Worm (Caenorhabditis elegans) whole organism, L4 larva: ENCODE measurements around the gene ZK470.2.

ENCODE experiments used
- F26F4.8 ChIP-seq: fragments of 200-800 bp; sonication (Bioruptor generic); conservative IDR thresholded peaks from 2 replicates; pipeline ENCODE4 v1.3.6; 2022; ENCODE audit warnings: missing genetic modification characterization, missing compliant biosample characterization
- F44E2.7 ChIP-seq: fragments of 200-800 bp; sonication (Bioruptor generic); IDR thresholded peaks from 2 replicates; pipeline ENCODE4 v2.1.2; 2022; ENCODE audit warnings: missing genetic modification characterization, missing compliant biosample characterization
- T26A8.4 ChIP-seq: fragments of 200-800 bp; sonication (Bioruptor generic); IDR thresholded peaks from 2 replicates; pipeline ENCODE4 v1.3.6; 2022; ENCODE audit warnings: missing genetic modification characterization, missing compliant biosample characterization
- Y105C5A.15 ChIP-seq: fragments of 200-800 bp; sonication (Bioruptor generic); IDR thresholded peaks from 2 replicates; pipeline ENCODE4 v1.3.6; 2022; ENCODE audit warnings: missing genetic modification characterization, missing compliant biosample characterization
- Y48G9A.11 ChIP-seq: fragments of 200-800 bp; sonication (Bioruptor generic); IDR thresholded peaks from 2 replicates; pipeline ENCODE4 v1.3.6; 2022; ENCODE audit warnings: missing genetic modification reagents, missing genetic modification characterization, missing compliant biosample characterization
- Y5F2A.4 ChIP-seq: fragments of 200-800 bp; sonication (Bioruptor generic); optimal IDR thresholded peaks from 2 replicates; lab custom pipeline; 2018; ENCODE audit warnings: mild to moderate bottlenecking, missing genetic modification characterization, missing compliant biosample characterization
- ZK337.2 ChIP-seq: fragments of 200-800 bp; sonication (Bioruptor generic); IDR thresholded peaks from 2 replicates; pipeline ENCODE4 v1.3.6; 2022; ENCODE audit warnings: missing genetic modification reagents, missing genetic modification characterization, missing compliant biosample characterization
- aha-1 ChIP-seq: fragments of 150-350 bp; peaks from one replicate; lab custom pipeline; 2014; ENCODE audit warnings: missing biosample characterization, missing genetic modification characterization
- aly-2 ChIP-seq: sonication (generic microtip); optimal IDR thresholded peaks from 2 replicates; lab custom pipeline; 2018; ENCODE audit warnings: missing biosample characterization, missing genetic modification characterization
- attf-4 ChIP-seq: sonication (generic microtip); optimal IDR thresholded peaks from 3 replicates; lab custom pipeline; 2017; ENCODE audit warnings: missing biosample characterization, missing genetic modification characterization
- ceh-32 ChIP-seq: sonication (generic microtip); optimal IDR thresholded peaks from 2 replicates; lab custom pipeline; 2016; ENCODE audit warnings: mild to moderate bottlenecking, missing genetic modification characterization, missing compliant biosample characterization; ENCODE audit not compliant: poor library complexity
- ceh-44 ChIP-seq: fragments of 200-800 bp; sonication (Bioruptor generic); IDR thresholded peaks from 2 replicates; pipeline ENCODE4 v1.3.6; 2022; ENCODE audit warnings: missing genetic modification reagents, missing genetic modification characterization, missing compliant biosample characterization
- ceh-62 ChIP-seq: sonication (generic microtip); optimal IDR thresholded peaks from 2 replicates; lab custom pipeline; 2017; ENCODE audit warnings: missing biosample characterization, missing genetic modification characterization
- ceh-82 ChIP-seq: sonication (generic microtip); optimal IDR thresholded peaks from 2 replicates; lab custom pipeline; 2017; ENCODE audit warnings: missing biosample characterization, missing genetic modification characterization
- ctbp-1 ChIP-seq: fragments of 200-800 bp; sonication (Bioruptor generic); IDR thresholded peaks from 2 replicates; pipeline ENCODE4 v1.3.6; 2022; ENCODE audit warnings: missing genetic modification reagents, missing genetic modification characterization, missing compliant biosample characterization
- dpl-1 ChIP-seq: fragments of 150-350 bp; optimal IDR thresholded peaks from 2 replicates; lab custom pipeline; 2014; ENCODE audit warnings: missing biosample characterization, missing genetic modification reagents, missing genetic modification characterization
- duxl-1 ChIP-seq: sonication (generic microtip); optimal IDR thresholded peaks from 2 replicates; lab custom pipeline; 2016; ENCODE audit warnings: mild to moderate bottlenecking, missing genetic modification characterization, moderate library complexity, missing compliant biosample characterization; ENCODE audit not compliant: poor library complexity
- egl-27 ChIP-seq: sonication (generic microtip); optimal IDR thresholded peaks from 3 replicates; lab custom pipeline; 2017; ENCODE audit warnings: missing biosample characterization, missing genetic modification reagents, missing genetic modification characterization
- egl-43 ChIP-seq: fragments of 200-800 bp; sonication (Bioruptor generic); IDR thresholded peaks from 2 replicates; pipeline ENCODE4 v1.3.6; 2022; ENCODE audit warnings: missing genetic modification reagents, missing genetic modification characterization, missing compliant biosample characterization
- fkh-10 ChIP-seq: fragments of 150-350 bp; optimal IDR thresholded peaks from 2 replicates; lab custom pipeline; 2014; ENCODE audit warnings: missing biosample characterization, missing genetic modification reagents, missing genetic modification characterization
- hif-1 ChIP-seq, 2 experiments: sonication (generic microtip); optimal IDR thresholded peaks; 2 replicates each; lab custom pipeline; 2016 to 2017; ENCODE audit warnings: missing compliant biosample characterization in 2 of 2, missing genetic modification characterization in 2 of 2, missing genetic modification reagents in 2 of 2, missing genotype in 2 of 2, mild to moderate bottlenecking in 1 of 2
- hlh-11 ChIP-seq: fragments of 200-800 bp; sonication (Bioruptor generic); optimal IDR thresholded peaks from 2 replicates; lab custom pipeline; 2018; ENCODE audit warnings: mild to moderate bottlenecking, missing genetic modification characterization, missing compliant biosample characterization
- hlh-30 ChIP-seq: sonication (generic microtip); optimal IDR thresholded peaks from 2 replicates; lab custom pipeline; 2017; ENCODE audit warnings: antibody characterized with exemption, mild to moderate bottlenecking, missing genetic modification characterization, missing compliant biosample characterization; ENCODE audit not compliant: insufficient read depth
- lin-29 ChIP-seq: fragments of 200-800 bp; sonication (Bioruptor generic); IDR thresholded peaks from 2 replicates; pipeline ENCODE4 v1.3.6; 2022; ENCODE audit warnings: missing genetic modification reagents, missing genetic modification characterization, missing compliant biosample characterization
- lin-38 ChIP-seq: fragments of 200-800 bp; sonication (Bioruptor generic); IDR thresholded peaks from 2 replicates; pipeline ENCODE4 v1.3.6; 2022; ENCODE audit warnings: missing genetic modification reagents, missing genetic modification characterization, missing compliant biosample characterization
- lsy-2 ChIP-seq, 2 experiments: fragments of 150-350 bp in 1 of 2; sonication (generic microtip) in 1 of 2; optimal IDR thresholded peaks; 2 replicates each; lab custom pipeline; 2014 to 2017; ENCODE audit warnings: missing biosample characterization in 2 of 2, missing genetic modification characterization in 2 of 2
- mdl-1 ChIP-seq, 2 experiments: fragments of 150-350 bp in 1 of 2; sonication (generic microtip) in 1 of 2; optimal IDR thresholded peaks; 2 replicates each; lab custom pipeline; 2014 to 2017; ENCODE audit warnings: missing biosample characterization in 2 of 2, missing genetic modification characterization in 2 of 2
- mxl-3 ChIP-seq: fragments of 200-800 bp; sonication (Bioruptor generic); optimal IDR thresholded peaks from 2 replicates; lab custom pipeline; 2018; ENCODE audit warnings: mild to moderate bottlenecking, missing genetic modification characterization, missing compliant biosample characterization
- nhr-41 ChIP-seq: fragments of 200-800 bp; sonication (Bioruptor generic); IDR thresholded peaks from 2 replicates; pipeline ENCODE4 v1.3.6; 2022; ENCODE audit warnings: missing genetic modification reagents, missing genetic modification characterization, missing compliant biosample characterization
- nhr-48 ChIP-seq: sonication (generic microtip); optimal IDR thresholded peaks from 2 replicates; lab custom pipeline; 2016; ENCODE audit warnings: mild to moderate bottlenecking, missing genetic modification characterization, missing compliant biosample characterization
- sdz-12 ChIP-seq: fragments of 200-800 bp; sonication (Bioruptor generic); optimal IDR thresholded peaks from 2 replicates; lab custom pipeline; 2018; ENCODE audit warnings: mild to moderate bottlenecking, missing genetic modification characterization, missing compliant biosample characterization
- snpc-1.2 ChIP-seq: fragments of 200-800 bp; sonication (Bioruptor generic); IDR thresholded peaks from 2 replicates; pipeline ENCODE4 v1.3.6; 2022; ENCODE audit warnings: missing genetic modification reagents, missing genetic modification characterization, missing compliant biosample characterization
- snpc-4 ChIP-seq: fragments of 150-350 bp; optimal IDR thresholded peaks from 2 replicates; lab custom pipeline; 2014; ENCODE audit warnings: missing biosample characterization, missing genetic modification characterization
- tag-97 ChIP-seq: fragments of 200-800 bp; sonication (Bioruptor generic); IDR thresholded peaks from 2 replicates; pipeline ENCODE4 v1.3.6; 2022; ENCODE audit warnings: missing genetic modification characterization, missing compliant biosample characterization
- unc-62 ChIP-seq, 3 experiments: fragments of 150-350 bp in 1 of 3; sonication (generic microtip); optimal IDR thresholded peaks in 2 of 3; peaks in 1 of 3; 1 replicate in 1 of 3; 2 replicates in 2 of 3; lab custom pipeline; 2014 to 2017; ENCODE audit warnings: missing biosample characterization in 3 of 3, missing genetic modification characterization in 3 of 3, missing genetic modification reagents in 3 of 3, missing genotype in 1 of 3
- zag-1 ChIP-seq: fragments of 150-350 bp; optimal IDR thresholded peaks from 2 replicates; lab custom pipeline; 2014; ENCODE audit warnings: missing biosample characterization, missing genetic modification characterization
- zfp-2 ChIP-seq: sonication (generic microtip); optimal IDR thresholded peaks from 2 replicates; lab custom pipeline; 2016; ENCODE audit warnings: mild to moderate bottlenecking, missing genetic modification characterization, missing compliant biosample characterization
- zfp-3 ChIP-seq: fragments of 200-800 bp; sonication (Bioruptor generic); conservative IDR thresholded peaks from 2 replicates; pipeline ENCODE4 v1.3.6; 2022; ENCODE audit warnings: missing genetic modification reagents, missing genetic modification characterization, missing compliant biosample characterization
- ztf-7 ChIP-seq: fragments of 150-350 bp; optimal IDR thresholded peaks from 2 replicates; lab custom pipeline; 2014; ENCODE audit warnings: missing biosample characterization, missing genetic modification characterization

Gene ZK470.2

DNA sequence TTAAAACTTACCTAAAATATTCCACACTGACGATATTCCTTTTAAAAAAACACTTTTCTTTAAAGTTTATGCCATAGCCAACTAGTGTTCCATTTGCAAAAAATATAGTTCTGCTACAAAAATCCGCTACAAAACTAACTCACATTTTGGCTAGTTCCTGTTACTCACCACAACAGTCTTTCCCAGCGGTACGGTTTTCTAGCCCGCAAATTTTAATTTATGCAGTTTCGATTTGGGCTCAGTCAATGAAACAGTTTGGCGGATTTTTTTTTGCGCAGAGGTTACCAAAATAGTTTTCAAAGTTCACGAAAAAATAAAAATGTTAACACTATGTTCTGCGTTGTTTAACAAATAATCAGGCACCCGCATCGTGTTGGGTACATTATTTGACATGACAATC is 33.7 kb upstream of the ZK470.2 start:
- no peak for TF ChIP-seq unc-62 (GFP tag; optimal IDR thresholded peaks at IDR 0.05 in 1 of 2; lab: Kevin White, UChicago)
- no peak for TF ChIP-seq unc-62 (tag; optimal IDR thresholded peaks at IDR 0.05; lab: Kevin White, UChicago)
- 0 out of 2 replicates have a peak, but pooled peaks have one; percentile 16 for TF ChIP-seq snpc-1.2
- TF ChIP-seq hif-1 (tag; optimal IDR thresholded peaks at IDR 0.05; lab: Kevin White, UChicago): peak in 1 of 2 experiments; percentile 22
- peak; percentile 21 for TF ChIP-seq T26A8.4 (GFP tag; lab: Robert Waterston, UW)
- peak; percentile 94 for TF ChIP-seq aha-1 (tag; lab: Kevin White, UChicago)
- no peak for TF ChIP-seq ctbp-1 (GFP tag; lab: Robert Waterston, UW)
- no peak for TF ChIP-seq ceh-82
- no peak for TF ChIP-seq snpc-4
- no peak for TF ChIP-seq ceh-44 (GFP tag; lab: Robert Waterston, UW)
- TF ChIP-seq zfp-2 (tag; lab: Kevin White, UChicago): no peak
- TF ChIP-seq hlh-30 (tag; lab: Kevin White, UChicago): no peak

DNA sequence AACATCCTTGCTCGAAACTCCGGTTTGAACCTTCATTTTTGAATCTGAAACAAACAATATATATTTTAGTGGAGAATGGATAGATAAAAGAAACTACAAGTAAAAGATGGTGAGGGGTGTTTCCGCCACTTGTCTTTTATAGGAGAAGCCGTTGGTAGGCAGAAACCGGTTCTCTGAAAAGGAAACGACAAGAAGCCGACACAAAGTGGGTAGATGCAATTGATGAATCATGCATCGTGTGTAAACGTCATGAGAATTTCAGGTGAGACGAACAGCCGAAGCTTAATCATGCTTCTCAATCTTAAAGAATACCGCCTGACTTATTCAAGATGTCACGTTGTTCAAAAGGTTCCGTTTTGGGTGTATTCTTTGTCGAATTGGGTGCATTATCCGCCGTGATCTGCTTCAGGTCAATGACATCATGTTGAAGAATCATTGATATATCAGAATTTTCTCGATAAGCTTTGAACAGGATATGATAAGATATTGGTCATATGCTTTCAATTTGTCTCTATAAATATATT is 32.8 kb upstream of the ZK470.2 start, which contains the start of gene R02E4.3:
Gene R02E4.3, minus strand, starts transcription at position 51 of the 524 bp plus-strand sequence.
- TF ChIP-seq nhr-48 (tag; lab: Kevin White, UChicago) (peak; percentile 98), lsy-2 (tag; optimal IDR thresholded peaks at IDR 0.05; lab: Kevin White, UChicago) (no peak), sdz-12 (GFP tag; lab: Kevin White, UChicago) (no peak), hlh-30 (tag; lab: Kevin White, UChicago) (peak; percentile 90), lin-29 (GFP tag; lab: Robert Waterston, UW) (no peak), attf-4 (tag; lab: Kevin White, UChicago) (no peak), ceh-32 (tag; lab: Kevin White, UChicago) (no peak), egl-43 (GFP tag; lab: Robert Waterston, UW) (no peak), F26F4.8 (no peak), lin-38 (GFP tag; lab: Robert Waterston, UW) (no peak), ZK337.2 (no peak), Y5F2A.4 (GFP tag; lab: Kevin White, UChicago) (no peak), dpl-1 (GFP tag; lab: Kevin White, UChicago) (peak; percentile 2), F44E2.7 (no peak), zfp-3 (GFP tag; lab: Robert Waterston, UW) (no peak), aha-1 (tag; lab: Kevin White, UChicago) (peak; percentile 70), hif-1 (tag; optimal IDR thresholded peaks at IDR 0.05; lab: Kevin White, UChicago) (no peak), hlh-11 (tag; lab: Kevin White, UChicago) (peak; percentile 81), mdl-1 (tag; optimal IDR thresholded peaks at IDR 0.05; lab: Kevin White, UChicago) (peak; percentile 29 to 45), mxl-3 (GFP tag; lab: Kevin White, UChicago) (peak; percentile 21), zfp-2 (tag; lab: Kevin White, UChicago) (no peak), egl-27 (no peak), aly-2 (no peak), Y48G9A.11 (GFP tag; lab: Robert Waterston, UW) (no peak), zag-1 (tag; lab: Kevin White, UChicago) (no peak), duxl-1 (tag; lab: Kevin White, UChicago) (no peak), ceh-44 (GFP tag; lab: Robert Waterston, UW) (no peak), nhr-41 (GFP tag; lab: Robert Waterston, UW) (no peak), fkh-10 (GFP tag; lab: Kevin White, UChicago) (no peak), ztf-7 (no peak), Y105C5A.15 (GFP tag; lab: Robert Waterston, UW) (no peak), tag-97 (GFP tag; lab: Robert Waterston, UW) (no peak), ceh-62 (tag; lab: Kevin White, UChicago) (no peak)
